Worm (Caenorhabditis elegans) whole organism, L3 larva: ENCODE measurements around the gene ZK938.1.

Experiments
- pqm-1 ChIP-seq: fragments of 150-350 bp; optimal IDR thresholded peaks from 2 replicates; lab custom pipeline; 2017; ENCODE audit warnings: missing biosample characterization, missing genetic modification characterization, inconsistent platforms
- unc-62 ChIP-seq: fragments of 150-350 bp; sonication (generic microtip); optimal IDR thresholded peaks from 4 replicates; lab custom pipeline; 2014; ENCODE audit warnings: missing biosample characterization, missing genetic modification reagents, missing genetic modification characterization
- ztf-11 ChIP-seq: fragments of 150-350 bp; optimal IDR thresholded peaks from 2 replicates; lab custom pipeline; 2014; ENCODE audit warnings: missing biosample characterization, missing genetic modification characterization

- no peak for TF ChIP-seq ztf-11 (tag; lab: Kevin White, UChicago)
- TF ChIP-seq pqm-1 (tag; lab: Kevin White, UChicago), result no peak
- TF ChIP-seq unc-62, result no peak
Observed at ce11 chrII:9793197-9793596, 36.0 kb upstream of the ZK938.1 start, which contains the start of gene cyp-13A3.
